Worm (Caenorhabditis elegans): ENCODE results near the gene gadr-3.

The gadr-3 gene

ce11 chrIII:6311452-6311851 is 25.7 kb upstream of the gadr-3 start:
- no peak for TF ChIP-seq lin-32 (GFP tag; optimal IDR thresholded peaks at IDR 0.05)
- TF ChIP-seq zip-8 (tag; optimal IDR thresholded peaks at IDR 0.05): no peak
- no peak for TF ChIP-seq unc-120 (tag; optimal IDR thresholded peaks at IDR 0.05; ENCODE audit: poor library complexity, severe bottlenecking)

- TF ChIP-seq nhr-76 (tag; optimal IDR thresholded peaks at IDR 0.05): no peak
- peak; percentile 89 for TF ChIP-seq ces-1 (GFP tag; optimal IDR thresholded peaks at IDR 0.05)
Observed at ce11 chrIII:6310352-6310751, 24.6 kb upstream of the gadr-3 start.

- TF ChIP-seq ces-1 (GFP tag; optimal IDR thresholded peaks at IDR 0.05) (no peak), ceh-83 (GFP tag; optimal IDR thresholded peaks at IDR 0.05) (no peak), unc-62 (GFP tag; optimal IDR thresholded peaks at IDR 0.05) (no peak), nhr-237 (tag; optimal IDR thresholded peaks at IDR 0.05) (no peak), lin-13 (tag; optimal IDR thresholded peaks at IDR 0.05) (no peak), ceh-39 (tag; optimal IDR thresholded peaks at IDR 0.05) (no peak), nhr-2 (tag; optimal IDR thresholded peaks at IDR 0.05) (no peak), cnd-1 (tag; optimal IDR thresholded peaks at IDR 0.05) (no peak), sem-2 (GFP tag; optimal IDR thresholded peaks at IDR 0.05) (no peak), elt-3 (tag; optimal IDR thresholded peaks at IDR 0.05) (no peak), lin-32 (GFP tag; optimal IDR thresholded peaks at IDR 0.05) (no peak), mab-5 (tag; optimal IDR thresholded peaks at IDR 0.05) (no peak), unc-120 (tag; optimal IDR thresholded peaks at IDR 0.05; ENCODE audit: poor library complexity, severe bottlenecking) (no peak), hlh-1 (tag; optimal IDR thresholded peaks at IDR 0.05) (no peak), sptf-1 (tag; optimal IDR thresholded peaks at IDR 0.05) (no peak), ham-2 (GFP tag; optimal IDR thresholded peaks at IDR 0.05) (no peak), nhr-76 (tag; optimal IDR thresholded peaks at IDR 0.05) (no peak), drap-1 (GFP tag; optimal IDR thresholded peaks at IDR 0.05) (no peak)
Observed at ce11 chrIII:6309066-6309465, 23.3 kb upstream of the gadr-3 start, which contains the start of gene gar-2. gar-2 (plus strand) TSS chrIII:6309366.

DNA sequence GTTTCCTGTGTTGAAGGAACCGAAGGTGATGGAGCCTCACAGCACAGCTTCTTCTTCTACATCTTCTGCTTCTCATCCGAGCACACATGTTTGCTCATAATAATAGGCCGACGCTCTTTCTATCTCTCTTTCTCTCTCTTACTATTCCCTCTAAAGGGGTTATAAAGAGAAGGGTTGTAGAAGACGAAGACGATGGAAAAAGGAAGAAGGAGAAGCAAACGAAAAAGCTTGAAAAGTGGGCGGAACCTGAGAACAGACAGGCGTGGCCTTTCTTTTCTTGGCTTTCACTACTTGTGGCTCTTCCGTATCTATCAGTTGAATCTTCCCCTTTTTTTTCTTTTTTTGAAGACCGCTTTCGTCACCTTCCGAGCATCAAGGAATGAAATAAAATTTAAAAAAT is 22.0 kb upstream of the gadr-3 start:
- TF ChIP-seq flh-1 (GFP tag; optimal IDR thresholded peaks at IDR 0.05) (no peak), ces-1 (GFP tag; optimal IDR thresholded peaks at IDR 0.05) (peak; percentile 82)

- no peak for TF ChIP-seq ham-2 (GFP tag; optimal IDR thresholded peaks at IDR 0.05)
- no peak for TF ChIP-seq nhr-76 (tag; optimal IDR thresholded peaks at IDR 0.05)
- TF ChIP-seq drap-1 (GFP tag; optimal IDR thresholded peaks at IDR 0.05): no peak
Observed at ce11 chrIII:6303787-6304186, 18.0 kb upstream of the gadr-3 start.

DNA sequence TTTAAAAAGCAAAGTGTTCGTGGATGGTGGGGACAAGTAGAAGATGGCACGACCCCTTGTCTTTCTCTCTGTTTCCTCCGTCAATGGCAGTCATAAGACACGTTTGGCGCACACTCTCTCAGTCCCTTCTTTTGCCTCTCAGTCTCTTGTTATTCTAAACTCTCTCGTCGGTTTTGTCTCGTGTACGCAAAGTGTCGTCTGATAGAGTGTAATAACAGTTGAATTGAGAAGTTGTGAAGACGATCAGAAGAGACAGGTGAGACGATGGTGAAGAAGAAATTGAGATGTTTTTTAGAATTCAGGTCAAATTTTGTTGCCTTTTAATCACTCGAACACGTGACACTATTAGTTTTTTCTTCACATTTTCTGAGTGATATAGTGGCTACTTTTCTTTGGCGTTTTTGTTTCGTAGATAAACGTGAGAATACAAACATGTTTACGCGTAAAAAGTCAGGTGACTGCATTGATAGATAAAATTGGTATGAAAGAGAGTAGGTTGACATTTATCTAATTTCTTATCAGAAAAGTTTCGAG is 17.4 kb upstream of the gadr-3 start, which contains the start of gene F47D12.9:
F47D12.9 (minus strand) TSS at position 267 of the 534 bp plus-strand sequence.
- TF ChIP-seq ceh-43 (GFP tag; optimal IDR thresholded peaks at IDR 0.05) (no peak), zip-8 (tag; optimal IDR thresholded peaks at IDR 0.05) (no peak), lin-13 (tag; optimal IDR thresholded peaks at IDR 0.05) (peak; percentile 39), unc-39 (tag; optimal IDR thresholded peaks at IDR 0.05) (no peak), blmp-1 (tag; optimal IDR thresholded peaks at IDR 0.05) (no peak), mab-5 (tag; optimal IDR thresholded peaks at IDR 0.05) (no peak), ham-2 (GFP tag; optimal IDR thresholded peaks at IDR 0.05) (no peak), unc-120 (tag; optimal IDR thresholded peaks at IDR 0.05; ENCODE audit: poor library complexity, severe bottlenecking) (peak; percentile 20), drap-1 (GFP tag; optimal IDR thresholded peaks at IDR 0.05) (no peak), mep-1 (tag; optimal IDR thresholded peaks at IDR 0.05) (peak; percentile 54), nhr-28 (tag; optimal IDR thresholded peaks at IDR 0.05) (no peak), ztf-11 (tag; optimal IDR thresholded peaks at IDR 0.05) (no peak), nhr-2 (tag; optimal IDR thresholded peaks at IDR 0.05) (no peak), lin-32 (GFP tag; optimal IDR thresholded peaks at IDR 0.05) (no peak), hlh-1 (tag; optimal IDR thresholded peaks at IDR 0.05) (peak; percentile 53), mls-2 (tag; optimal IDR thresholded peaks at IDR 0.05) (no peak), tbx-8 (GFP tag; optimal IDR thresholded peaks at IDR 0.05) (no peak), lsy-2 (tag; optimal IDR thresholded peaks at IDR 0.05) (no peak), ceh-83 (GFP tag; optimal IDR thresholded peaks at IDR 0.05) (no peak), unc-62 (GFP tag; optimal IDR thresholded peaks at IDR 0.05) (peak; percentile 10), ceh-39 (tag; optimal IDR thresholded peaks at IDR 0.05) (no peak), ces-1 (GFP tag; optimal IDR thresholded peaks at IDR 0.05) (peak; percentile 28), snpc-4 (tag; optimal IDR thresholded peaks at IDR 0.05) (no peak), elt-1 (tag; optimal IDR thresholded peaks at IDR 0.05; ENCODE audit: borderline replicate concordance, insufficient read depth) (no peak), sptf-1 (tag; optimal IDR thresholded peaks at IDR 0.05) (no peak), bed-3 (GFP tag; optimal IDR thresholded peaks at IDR 0.05) (no peak), flh-1 (GFP tag; optimal IDR thresholded peaks at IDR 0.05) (no peak), pha-4 (tag; optimal IDR thresholded peaks at IDR 0.05) (peak; percentile 62), elt-3 (tag; optimal IDR thresholded peaks at IDR 0.05) (no peak), cnd-1 (tag; optimal IDR thresholded peaks at IDR 0.05) (no peak)

Measured in whole organism, mixed stage, embryonic.